Fruit fly (Drosophila melanogaster): ENCODE results near the gene GatA.
A peak's percentile ranks its signal among the peaks of the same experiment; 100 is the strongest.

Gene GatA

DNA sequence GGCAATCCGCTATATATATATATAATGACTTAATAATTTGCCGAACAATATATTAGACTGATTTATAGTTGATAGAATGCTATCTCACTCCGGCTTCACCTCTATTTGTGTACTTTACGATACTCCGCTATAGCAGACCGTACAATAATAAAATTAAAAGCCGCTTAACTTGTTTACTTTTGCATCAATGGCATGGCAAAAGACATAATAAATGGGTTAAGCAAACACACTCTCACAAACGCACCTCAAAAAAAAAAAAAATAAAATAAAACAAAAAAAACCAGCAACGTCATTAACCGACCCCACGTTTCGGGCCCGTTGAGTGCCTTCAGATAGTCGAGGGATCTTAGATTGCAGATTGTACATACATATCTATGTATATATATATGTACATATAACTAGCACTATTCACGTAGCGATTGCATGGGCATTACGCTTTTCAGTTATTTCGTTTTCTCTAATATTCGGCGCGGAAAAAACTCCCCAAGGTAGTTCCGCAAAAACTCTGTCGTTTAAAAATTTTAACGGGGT is 39.3 kb upstream of the GatA start:
- TF ChIP-seq run (tag; optimal IDR thresholded peaks at IDR 0.05) = no peak
- no peak for TF ChIP-seq oc (tag; optimal IDR thresholded peaks at IDR 0.05)
- no peak for TF ChIP-seq chn (GFP tag; optimal IDR thresholded peaks at IDR 0.05)
- no peak for TF ChIP-seq CG14965 (GFP tag; optimal IDR thresholded peaks at IDR 0.05; ENCODE audit: borderline replicate concordance)
- TF ChIP-seq seq (GFP tag; IDR thresholded peaks at IDR 0.05) = no peak
- no peak for TF ChIP-seq CG11723 (GFP tag; optimal IDR thresholded peaks at IDR 0.05)
- TF ChIP-seq dpn (GFP tag; optimal IDR thresholded peaks at IDR 0.05) = no peak
- TF ChIP-seq Sox100B (GFP tag; optimal IDR thresholded peaks at IDR 0.05) = no peak
- TF ChIP-seq CHES-1-like (GFP tag; optimal IDR thresholded peaks at IDR 0.05) = no peak
- TF ChIP-seq CG33557 (GFP tag; optimal IDR thresholded peaks at IDR 0.05) = no peak
- TF ChIP-seq CG7745 (tag; optimal IDR thresholded peaks at IDR 0.05) = no peak
- TF ChIP-seq Dip2 (GFP tag; IDR thresholded peaks at IDR 0.05) = no peak
- TF ChIP-seq CG17361 (GFP tag; IDR thresholded peaks at IDR 0.05) = no peak
- TF ChIP-seq CG11696 (GFP tag; IDR thresholded peaks at IDR 0.05) = 0 out of 2 replicates have a peak, but pooled peaks have one; percentile 43
- peak; percentile 25 for TF ChIP-seq CG15514 (GFP tag; optimal IDR thresholded peaks at IDR 0.05)
- TF ChIP-seq nerfin-2 (GFP tag; IDR thresholded peaks at IDR 0.05; ENCODE audit: partially characterized antibody) = no peak
- no peak for TF ChIP-seq jumu (GFP tag; optimal IDR thresholded peaks at IDR 0.05)
- TF ChIP-seq Spps (tag; optimal IDR thresholded peaks at IDR 0.05) = no peak
- TF ChIP-seq crol (GFP tag; IDR thresholded peaks at IDR 0.05) = no peak
- TF ChIP-seq onecut (GFP tag; IDR thresholded peaks at IDR 0.05) = peak; percentile 32; the same call in 1 of the 2 replicates
- no peak for TF ChIP-seq ato (GFP tag; IDR thresholded peaks at IDR 0.05; ENCODE audit: partially characterized antibody)
- TF ChIP-seq B-H1 (GFP tag; IDR thresholded peaks at IDR 0.05) = no peak
- TF ChIP-seq CG8388 (GFP tag; optimal IDR thresholded peaks at IDR 0.05) = no peak
- TF ChIP-seq CG18476 (GFP tag; optimal IDR thresholded peaks at IDR 0.05) = no peak
- no peak for TF ChIP-seq Dek (tag; optimal IDR thresholded peaks at IDR 0.05)
- peak; percentile 81 for TF ChIP-seq sens (GFP tag)
- TF ChIP-seq CG6791 (GFP tag; IDR thresholded peaks at IDR 0.05; ENCODE audit: partially characterized antibody) = no peak
- peak; percentile 88 for TF ChIP-seq grn (GFP tag; optimal IDR thresholded peaks at IDR 0.05)
- TF ChIP-seq CG9609 (GFP tag; optimal IDR thresholded peaks at IDR 0.05) = no peak
- TF ChIP-seq hbn (GFP tag; IDR thresholded peaks at IDR 0.05; ENCODE audit: partially characterized antibody) = no peak
- no peak for TF ChIP-seq ems (GFP tag; optimal IDR thresholded peaks at IDR 0.05)
- no peak for TF ChIP-seq ara (GFP tag; IDR thresholded peaks at IDR 0.05)
- no peak for TF ChIP-seq CG9797 (GFP tag; optimal IDR thresholded peaks at IDR 0.05)
- TF ChIP-seq CG18599 (GFP tag; optimal IDR thresholded peaks at IDR 0.05) = no peak
- TF ChIP-seq CG4282 (GFP tag; optimal IDR thresholded peaks at IDR 0.05) = no peak
- TF ChIP-seq amos (GFP tag; IDR thresholded peaks at IDR 0.05; ENCODE audit: partially characterized antibody) = no peak
- TF ChIP-seq C15 (GFP tag; IDR thresholded peaks at IDR 0.05) = no peak
- TF ChIP-seq Vsx1 (GFP tag; optimal IDR thresholded peaks at IDR 0.05) = peak; percentile 34
- TF ChIP-seq Awh (GFP tag; IDR thresholded peaks at IDR 0.05) = peak; percentile 41; the same call in 1 of the 2 replicates
- no peak for TF ChIP-seq CG6175 (GFP tag; IDR thresholded peaks at IDR 0.05)
- TF ChIP-seq CG16815 (GFP tag; optimal IDR thresholded peaks at IDR 0.05) = no peak
- no peak for TF ChIP-seq HLH54F (GFP tag; optimal IDR thresholded peaks at IDR 0.05)
- TF ChIP-seq ro (GFP tag; IDR thresholded peaks at IDR 0.05) = no peak
- TF ChIP-seq lab (GFP tag; optimal IDR thresholded peaks at IDR 0.05) = peak; percentile 9
- no peak for TF ChIP-seq CG18011 (GFP tag; optimal IDR thresholded peaks at IDR 0.05)
- no peak for TF ChIP-seq CG6254 (GFP tag; optimal IDR thresholded peaks at IDR 0.05)
- no peak for TF ChIP-seq lola (GFP tag; optimal IDR thresholded peaks at IDR 0.05)
- no peak for TF ChIP-seq dan (GFP tag; IDR thresholded peaks at IDR 0.05)
- TF ChIP-seq CG8765 (GFP tag; IDR thresholded peaks at IDR 0.05) = no peak
- TF ChIP-seq Asciz (GFP tag; optimal IDR thresholded peaks at IDR 0.05) = peak; percentile 37
